Fruit fly (Drosophila melanogaster) ovary, adult (tissue): ENCODE results near the gene IntS12.

ENCODE experiments used
- CG17801 ChIP-seq: fragments of 200-800 bp; optimal IDR thresholded peaks from 2 replicates; lab custom pipeline; 2019; ENCODE audit warnings: missing biosample characterization, mild to moderate bottlenecking, missing genetic modification characterization, moderate library complexity; ENCODE audit not compliant: partially characterized antibody

The IntS12 gene

dm6 chr3R:26862848-26863448 lies at the start of gene IntS12, which contains the start of gene Lerp:
Gene IntS12 (plus strand): TSS chr3R:26863376.
Gene Lerp (minus strand): TSS chr3R:26863130.
- TF ChIP-seq CG17801 (GFP tag; lab: Kevin White, UChicago), result no peak

dm6 chr3R:26821117-26821516 lies 42.1 kb upstream of the IntS12 start:
- TF ChIP-seq CG17801 (GFP tag; lab: Kevin White, UChicago), result no peak

- no peak for TF ChIP-seq CG17801 (GFP tag; lab: Kevin White, UChicago)
Observed at dm6 chr3R:26831861-26832260, 31.3 kb upstream of the IntS12 start.

dm6 chr3R:26846446-26846845 lies 16.7 kb upstream of the IntS12 start:
- no peak for TF ChIP-seq CG17801 (GFP tag; lab: Kevin White, UChicago)

dm6 chr3R:26853699-26854098 lies 9.5 kb upstream of the IntS12 start:
- TF ChIP-seq CG17801 (GFP tag; lab: Kevin White, UChicago), result no peak

- TF ChIP-seq CG17801 (GFP tag; lab: Kevin White, UChicago), result no peak
Observed at dm6 chr3R:26859228-26859627, 3.9 kb upstream of the IntS12 start.

- no peak for TF ChIP-seq CG17801 (GFP tag; lab: Kevin White, UChicago)
Observed at dm6 chr3R:26862213-26862612, 963 bp upstream of the IntS12 start.

- TF ChIP-seq CG17801 (GFP tag; lab: Kevin White, UChicago), result peak; percentile 75
Observed at dm6 chr3R:26866577-26867456, 3.6 kb downstream of the IntS12 start, which contains the start of the genes ball and His2Av. Gene ball (minus strand): TSS chr3R:26866807. Gene His2Av (plus strand): TSS chr3R:26866929.

dm6 chr3R:26867457-26868044 lies 4.4 kb downstream of the IntS12 start:
- TF ChIP-seq CG17801 (GFP tag; lab: Kevin White, UChicago), result no peak

- no peak for TF ChIP-seq CG17801 (GFP tag; lab: Kevin White, UChicago)
Observed at dm6 chr3R:26869431-26869830, 6.3 kb downstream of the IntS12 start.

- no peak for TF ChIP-seq CG17801 (GFP tag; lab: Kevin White, UChicago)
Observed at dm6 chr3R:26870494-26870893, 7.3 kb downstream of the IntS12 start.

- no peak for TF ChIP-seq CG17801 (GFP tag; lab: Kevin White, UChicago)
Observed at dm6 chr3R:26871061-26871460, 7.9 kb downstream of the IntS12 start.

- TF ChIP-seq CG17801 (GFP tag; lab: Kevin White, UChicago), result no peak
Observed at dm6 chr3R:26871852-26872251, 8.7 kb downstream of the IntS12 start, which contains the start of gene SPARC. Gene SPARC (minus strand): TSS chr3R:26871995.

dm6 chr3R:26875544-26876027 lies 12.4 kb downstream of the IntS12 start, which contains the start of gene Rb97D:
Gene Rb97D (minus strand): TSS chr3R:26875742.
- peak; percentile 50 for TF ChIP-seq CG17801 (GFP tag; lab: Kevin White, UChicago)

- TF ChIP-seq CG17801 (GFP tag; lab: Kevin White, UChicago), result peak; percentile 38
Observed at dm6 chr3R:26876432-26876831, 13.3 kb downstream of the IntS12 start, which contains the start of gene CG5500. Gene CG5500 (plus strand): TSS chr3R:26876630.
